Worm (Caenorhabditis elegans): ENCODE data around the gene cutl-3.

The cutl-3 gene

ce11 chrX:15010941-15011340, 11.9 kb upstream of the cutl-3 start:
- TF ChIP-seq lin-38 (GFP tag; IDR thresholded peaks at IDR 0.05) (no peak), saeg-2 (GFP tag; IDR thresholded peaks at IDR 0.05) (no peak), fos-1 (tag; optimal IDR thresholded peaks at IDR 0.05) (no peak), Y48G9A.11 (GFP tag; IDR thresholded peaks at IDR 0.05) (no peak), nhr-102 (tag; optimal IDR thresholded peaks at IDR 0.05) (no peak), madf-9 (GFP tag; conservative IDR thresholded peaks at IDR 0.05) (no peak), egl-43 (GFP tag; IDR thresholded peaks at IDR 0.05) (peak; percentile 20; the same call in 1 of the 2 replicates), dmd-8 (GFP tag; IDR thresholded peaks at IDR 0.05) (no peak), mxl-3 (GFP tag; optimal IDR thresholded peaks at IDR 0.05) (no peak), hlh-11 (tag; optimal IDR thresholded peaks at IDR 0.05) (no peak), sdz-12 (GFP tag; optimal IDR thresholded peaks at IDR 0.05) (no peak), hlh-30 (tag; optimal IDR thresholded peaks at IDR 0.05; ENCODE audit: insufficient read depth) (no peak), ZK337.2 (GFP tag; IDR thresholded peaks at IDR 0.05) (no peak), ceh-62 (tag; optimal IDR thresholded peaks at IDR 0.05) (no peak), unc-62 (GFP tag; optimal IDR thresholded peaks at IDR 0.05 in 1 of 2) (peak in 1 of 2 experiments; percentile 9), unc-62 (tag; optimal IDR thresholded peaks at IDR 0.05) (no peak), D1046.2 (GFP tag; IDR thresholded peaks at IDR 0.05) (no peak), skn-1 (tag; optimal IDR thresholded peaks at IDR 0.05) (no peak)

DNA sequence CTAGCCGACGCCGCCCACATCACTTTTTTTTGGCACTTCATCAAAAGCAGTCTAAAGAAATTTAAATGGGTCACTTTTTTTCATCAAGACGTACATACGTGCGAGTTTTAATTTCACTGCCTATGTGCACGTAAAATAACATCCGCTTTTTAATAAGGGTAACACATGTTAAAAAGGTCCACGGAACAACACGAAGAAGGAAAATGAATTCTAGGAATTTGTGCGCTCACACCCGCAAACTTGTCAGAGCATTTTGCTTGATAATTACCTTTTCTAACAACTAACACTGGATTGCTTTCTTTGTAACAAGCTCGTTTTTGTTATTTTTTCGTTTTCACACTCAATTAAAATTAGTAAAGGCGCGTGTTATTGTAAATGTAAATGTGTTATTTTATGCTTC, 9.7 kb upstream of the cutl-3 start:
- TF ChIP-seq lin-1 (GFP tag; IDR thresholded peaks at IDR 0.05) (no peak), lin-15B (tag; optimal IDR thresholded peaks at IDR 0.05) (no peak), unc-62 (GFP tag; optimal IDR thresholded peaks at IDR 0.05 in 1 of 2) (peak in 1 of 2 experiments; percentile 8), unc-62 (tag; optimal IDR thresholded peaks at IDR 0.05) (no peak)

DNA sequence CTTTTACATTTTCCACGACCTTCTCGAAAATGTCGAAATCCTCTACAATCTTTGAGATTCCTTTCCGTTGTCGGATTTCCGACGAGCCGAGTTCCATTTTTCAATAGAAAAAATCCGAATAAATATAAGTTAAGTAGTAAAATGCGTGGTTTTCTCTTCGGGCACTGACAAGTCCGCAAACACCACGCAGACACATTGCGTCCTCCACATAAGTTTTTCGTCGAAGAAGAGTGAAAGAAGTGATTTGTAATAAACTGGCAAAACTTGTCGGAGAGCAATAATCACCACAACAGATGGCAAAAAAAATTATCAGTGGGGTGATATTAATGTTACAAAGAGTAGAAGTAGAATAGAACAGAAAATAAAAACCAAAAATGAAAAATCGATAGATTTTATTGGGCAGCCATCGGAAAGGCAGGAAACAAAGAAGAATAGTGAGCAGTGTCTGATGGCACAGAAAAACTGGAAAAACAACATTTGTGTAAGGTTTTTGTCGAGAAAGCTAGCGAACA, 7.9 kb upstream of the cutl-3 start, which contains the start of gene ergi-2:
ergi-2 (minus strand) TSS at position 462 of the 512 bp plus-strand sequence.
- TF ChIP-seq hmg-1.1 (GFP tag; IDR thresholded peaks at IDR 0.05) (peak; percentile 40; the same call in 1 of the 2 replicates), mes-2 (tag; optimal IDR thresholded peaks at IDR 0.05; ENCODE audit: poor library complexity, severe bottlenecking) (peak; percentile 57), lim-7 (GFP tag; IDR thresholded peaks at IDR 0.05) (no peak), nhr-237 (tag; optimal IDR thresholded peaks at IDR 0.05) (no peak), sdz-12 (GFP tag; optimal IDR thresholded peaks at IDR 0.05) (no peak), daf-16 (GFP tag; optimal IDR thresholded peaks at IDR 0.05) (no peak), daf-16 (tag; optimal IDR thresholded peaks at IDR 0.05) (no peak), aha-1 (tag) (no peak), aly-2 (tag; optimal IDR thresholded peaks at IDR 0.05) (no peak), zag-1 (tag; optimal IDR thresholded peaks at IDR 0.05) (no peak), lsy-2 (tag; optimal IDR thresholded peaks at IDR 0.05) (peak in 1 of 2 experiments; percentile 22), hlh-30 (tag; optimal IDR thresholded peaks at IDR 0.05; ENCODE audit: insufficient read depth) (peak; percentile 19), D1046.2 (GFP tag; IDR thresholded peaks at IDR 0.05) (no peak), pqm-1 (tag; optimal IDR thresholded peaks at IDR 0.05) (no peak), nhr-6 (tag; optimal IDR thresholded peaks at IDR 0.05) (peak; percentile 12), T26A8.4 (GFP tag; IDR thresholded peaks at IDR 0.05) (no peak), dpl-1 (GFP tag; optimal IDR thresholded peaks at IDR 0.05) (peak; percentile 5), ZK546.5 (tag; optimal IDR thresholded peaks at IDR 0.05) (no peak), hlh-11 (tag; optimal IDR thresholded peaks at IDR 0.05) (peak; percentile 23), dve-1 (tag; optimal IDR thresholded peaks at IDR 0.05; ENCODE audit: insufficient read depth) (peak; percentile 1), egl-27 (tag; optimal IDR thresholded peaks at IDR 0.05) (no peak), vab-7 (GFP tag; IDR thresholded peaks at IDR 0.05) (no peak), attf-4 (tag; optimal IDR thresholded peaks at IDR 0.05) (no peak), ztf-7 (tag; optimal IDR thresholded peaks at IDR 0.05) (no peak), spr-3 (GFP tag; optimal IDR thresholded peaks at IDR 0.05) (no peak), ctbp-1 (GFP tag; IDR thresholded peaks at IDR 0.05) (no peak), Y5F2A.4 (GFP tag; optimal IDR thresholded peaks at IDR 0.05) (no peak), mep-1 (tag; optimal IDR thresholded peaks at IDR 0.05) (peak; percentile 22)

Measured in whole organism, L4 larva.